Worm (Caenorhabditis elegans) whole organism, early embryonic: ENCODE measurements around the gene srg-4.

Source experiments
- B0310.2 ChIP-seq: sonication (generic microtip); optimal IDR thresholded peaks from 2 replicates; lab custom pipeline; 2016; ENCODE audit warnings: mild to moderate bottlenecking, missing genetic modification characterization, missing compliant biosample characterization
- F13C5.2 ChIP-seq: sonication (generic microtip); optimal IDR thresholded peaks from 2 replicates; lab custom pipeline; 2017; ENCODE audit warnings: mild to moderate bottlenecking, missing genetic modification characterization, inconsistent platforms, missing compliant biosample characterization
- aly-1 ChIP-seq: sonication (generic microtip); optimal IDR thresholded peaks from 2 replicates; lab custom pipeline; 2016; ENCODE audit warnings: missing genetic modification characterization, missing compliant biosample characterization
- ama-1 ChIP-seq: fragments of 150-350 bp; optimal IDR thresholded peaks from 2 replicates; lab custom pipeline; 2014
- ceh-13 ChIP-seq: fragments of 200-800 bp; sonication (Bioruptor generic); optimal IDR thresholded peaks from 2 replicates; lab custom pipeline; 2018; ENCODE audit warnings: mild to moderate bottlenecking, missing genetic modification characterization, missing compliant biosample characterization
- ceh-36 ChIP-seq: sonication (generic microtip); optimal IDR thresholded peaks from 2 replicates; lab custom pipeline; 2016; ENCODE audit warnings: missing genetic modification characterization, inconsistent platforms, missing compliant biosample characterization
- ets-7 ChIP-seq: sonication (generic microtip); optimal IDR thresholded peaks from 2 replicates; lab custom pipeline; 2016; ENCODE audit warnings: missing genotype, missing genetic modification characterization, missing compliant biosample characterization
- flt-1 ChIP-seq: fragments of 200-800 bp; sonication (Bioruptor generic); IDR thresholded peaks from 2 replicates; pipeline ENCODE4 v1.3.6; 2022; ENCODE audit warnings: missing genetic modification characterization, missing compliant biosample characterization
- hmbx-1 ChIP-seq: sonication (generic microtip); optimal IDR thresholded peaks from 2 replicates; lab custom pipeline; 2016; ENCODE audit warnings: mild to moderate bottlenecking, missing genetic modification characterization, missing compliant biosample characterization
- hmg-4 ChIP-seq: fragments of 200-800 bp; sonication (Bioruptor generic); optimal IDR thresholded peaks from 2 replicates; lab custom pipeline; 2018; ENCODE audit warnings: mild to moderate bottlenecking, missing genetic modification characterization, missing compliant biosample characterization
- hnd-1 ChIP-seq: sonication (generic microtip); optimal IDR thresholded peaks from 2 replicates; lab custom pipeline; 2016; ENCODE audit warnings: missing genetic modification characterization, missing compliant biosample characterization
- pes-1 ChIP-seq: fragments of 200-800 bp; sonication (Bioruptor generic); IDR thresholded peaks from 2 replicates; pipeline ENCODE4 v1.3.6; 2022; ENCODE audit warnings: missing genetic modification reagents, missing genetic modification characterization, missing compliant biosample characterization
- scrt-1 ChIP-seq: fragments of 200-800 bp; sonication (Bioruptor generic); IDR thresholded peaks from 2 replicates; pipeline ENCODE4 v1.3.6; 2022; ENCODE audit warnings: missing genetic modification characterization, missing compliant biosample characterization
- sea-1 ChIP-seq: fragments of 200-800 bp; sonication (Bioruptor generic); conservative IDR thresholded peaks from 2 replicates; pipeline ENCODE4 v1.3.6; 2022; ENCODE audit warnings: missing genetic modification characterization, missing compliant biosample characterization
- tbx-11 ChIP-seq: fragments of 200-800 bp; sonication (Bioruptor generic); IDR thresholded peaks from 2 replicates; pipeline ENCODE4 v1.3.6; 2022; ENCODE audit warnings: missing genetic modification characterization, missing compliant biosample characterization
- tbx-37 ChIP-seq: fragments of 200-800 bp; sonication (Bioruptor generic); conservative IDR thresholded peaks from 2 replicates; pipeline ENCODE4 v1.3.6; 2022; ENCODE audit warnings: missing genetic modification reagents, missing genetic modification characterization, missing compliant biosample characterization
- tra-4 ChIP-seq: sonication (generic microtip); optimal IDR thresholded peaks from 2 replicates; lab custom pipeline; 2017; ENCODE audit warnings: missing genetic modification characterization, missing compliant biosample characterization

The srg-4 gene

DNA sequence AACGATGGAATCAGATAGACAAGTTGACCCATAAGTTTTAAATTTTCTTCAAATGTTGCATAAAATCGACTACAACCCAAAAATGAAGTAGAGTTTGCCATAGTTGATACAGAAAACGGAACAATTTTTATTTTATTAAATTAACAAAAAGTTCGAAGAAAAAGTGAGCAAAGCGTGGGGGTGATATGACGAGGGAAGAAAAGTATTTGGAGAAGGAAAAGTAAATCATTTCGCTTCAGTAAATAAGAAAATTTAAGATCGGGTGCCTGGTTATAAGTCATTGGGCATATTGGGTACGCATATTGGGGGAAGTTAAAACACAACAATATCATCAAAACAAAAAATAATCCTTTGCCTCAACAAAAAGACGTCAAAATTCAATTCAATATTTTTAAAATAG is 4.0 kb upstream of the srg-4 start, which contains the start of gene srg-6:
srg-6 (minus strand) TSS at position 101 of the 400 bp plus-strand sequence.
- no peak for TF ChIP-seq B0310.2
- TF ChIP-seq tbx-11 (GFP tag; lab: Robert Waterston, UW): no peak
- TF ChIP-seq scrt-1 (GFP tag; lab: Robert Waterston, UW): no peak
- TF ChIP-seq hnd-1 (tag; lab: Kevin White, UChicago): no peak
- no peak for TF ChIP-seq tra-4 (tag; lab: Kevin White, UChicago)

DNA sequence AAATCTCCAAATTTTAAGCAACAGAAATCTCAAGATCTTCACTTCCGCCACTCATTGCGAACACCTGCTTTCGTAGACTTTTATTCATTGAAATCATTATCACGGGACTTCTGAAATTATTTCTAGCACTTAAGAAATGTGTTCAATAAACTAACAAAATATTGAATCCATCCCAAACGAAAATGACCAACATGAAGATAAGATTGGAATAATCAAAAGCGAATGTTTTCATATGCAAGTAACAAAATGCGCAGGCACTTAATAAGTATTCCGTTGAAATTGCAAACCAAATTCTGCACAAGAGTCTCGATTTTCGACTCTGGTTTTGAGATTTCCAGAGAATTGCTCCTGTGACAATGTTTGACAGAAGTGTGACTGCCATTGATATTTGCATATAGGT is 2.6 kb upstream of the srg-4 start, which contains the start of gene srg-5:
srg-5 (minus strand) TSS at position 101 of the 400 bp plus-strand sequence.
- TF ChIP-seq ama-1 (lab: Kevin White, UChicago): no peak
- no peak for TF ChIP-seq flt-1
- no peak for TF ChIP-seq B0310.2
- TF ChIP-seq sea-1 (GFP tag; lab: Robert Waterston, UW): no peak
- no peak for TF ChIP-seq hmbx-1 (tag; lab: Kevin White, UChicago)
- no peak for TF ChIP-seq tra-4 (tag; lab: Kevin White, UChicago)
- no peak for TF ChIP-seq scrt-1 (GFP tag; lab: Robert Waterston, UW)
- TF ChIP-seq hnd-1 (tag; lab: Kevin White, UChicago): no peak
- TF ChIP-seq tbx-37 (GFP tag; lab: Robert Waterston, UW): no peak
- no peak for TF ChIP-seq hmg-4 (GFP tag; lab: Kevin White, UChicago)
- no peak for TF ChIP-seq F13C5.2 (tag; lab: Kevin White, UChicago)
- no peak for TF ChIP-seq aly-1

DNA sequence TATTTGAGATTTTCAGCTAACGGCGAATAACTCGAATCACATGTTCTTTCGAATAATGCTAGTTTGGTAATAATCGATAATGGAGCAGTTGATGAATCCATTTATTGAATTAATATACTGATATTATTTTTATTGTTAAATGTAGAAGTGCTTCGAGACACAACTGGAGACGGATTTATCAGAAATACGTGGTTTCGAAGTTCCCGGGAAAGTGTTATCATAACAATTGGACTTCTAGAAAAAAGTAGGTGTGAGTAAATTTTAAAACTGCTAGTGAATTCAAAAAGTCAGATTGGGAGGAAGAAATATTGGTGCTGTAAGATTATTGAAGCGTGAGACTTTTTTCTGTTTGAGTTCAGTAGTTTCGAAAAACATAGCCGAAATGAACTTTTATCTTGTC is 1.8 kb downstream of the srg-4 start, which contains the start of gene srg-2:
srg-2 (minus strand) TSS at position 101 of the 400 bp plus-strand sequence.
- TF ChIP-seq sea-1 (GFP tag; lab: Robert Waterston, UW) (no peak), hmg-4 (GFP tag; lab: Kevin White, UChicago) (no peak), ceh-13 (GFP tag; lab: Kevin White, UChicago) (no peak), scrt-1 (GFP tag; lab: Robert Waterston, UW) (no peak), tbx-11 (GFP tag; lab: Robert Waterston, UW) (no peak), B0310.2 (no peak), ets-7 (tag; lab: Kevin White, UChicago) (no peak), ama-1 (lab: Kevin White, UChicago) (no peak)

DNA sequence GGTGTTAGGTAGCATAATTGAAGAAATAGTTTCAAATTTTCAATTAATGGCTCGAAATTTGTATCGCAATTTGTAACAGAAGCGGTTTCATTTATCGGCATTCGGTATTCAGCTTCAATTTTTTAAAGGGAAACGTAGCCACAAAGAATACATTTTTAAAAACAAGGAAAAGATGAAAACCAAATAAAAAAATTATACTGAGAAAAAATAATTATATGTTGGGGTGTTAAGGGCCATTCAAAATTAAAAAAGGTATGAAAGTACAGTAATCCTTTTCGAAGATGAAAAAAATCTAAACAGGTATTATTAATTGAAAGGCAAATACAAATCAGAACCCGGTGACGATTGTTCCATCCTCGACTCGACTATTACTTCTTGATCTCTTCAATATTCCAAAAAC is 3.6 kb downstream of the srg-4 start, which contains the start of gene srg-1:
srg-1 (minus strand) TSS at position 101 of the 400 bp plus-strand sequence.
- no peak for TF ChIP-seq tbx-11 (GFP tag; lab: Robert Waterston, UW)
- TF ChIP-seq aly-1: no peak
- TF ChIP-seq ceh-13 (GFP tag; lab: Kevin White, UChicago): no peak
- TF ChIP-seq ceh-36 (tag; lab: Kevin White, UChicago): no peak
- no peak for TF ChIP-seq F13C5.2 (tag; lab: Kevin White, UChicago)
- TF ChIP-seq tbx-37 (GFP tag; lab: Robert Waterston, UW): no peak
- TF ChIP-seq hnd-1 (tag; lab: Kevin White, UChicago): no peak
- TF ChIP-seq ets-7 (tag; lab: Kevin White, UChicago): no peak
- no peak for TF ChIP-seq flt-1
- TF ChIP-seq scrt-1 (GFP tag; lab: Robert Waterston, UW): no peak
- no peak for TF ChIP-seq B0310.2
- no peak for TF ChIP-seq pes-1
- no peak for TF ChIP-seq ama-1 (lab: Kevin White, UChicago)
- no peak for TF ChIP-seq tra-4 (tag; lab: Kevin White, UChicago)
- no peak for TF ChIP-seq sea-1 (GFP tag; lab: Robert Waterston, UW)
- TF ChIP-seq hmg-4 (GFP tag; lab: Kevin White, UChicago): no peak
- no peak for TF ChIP-seq hmbx-1 (tag; lab: Kevin White, UChicago)

DNA sequence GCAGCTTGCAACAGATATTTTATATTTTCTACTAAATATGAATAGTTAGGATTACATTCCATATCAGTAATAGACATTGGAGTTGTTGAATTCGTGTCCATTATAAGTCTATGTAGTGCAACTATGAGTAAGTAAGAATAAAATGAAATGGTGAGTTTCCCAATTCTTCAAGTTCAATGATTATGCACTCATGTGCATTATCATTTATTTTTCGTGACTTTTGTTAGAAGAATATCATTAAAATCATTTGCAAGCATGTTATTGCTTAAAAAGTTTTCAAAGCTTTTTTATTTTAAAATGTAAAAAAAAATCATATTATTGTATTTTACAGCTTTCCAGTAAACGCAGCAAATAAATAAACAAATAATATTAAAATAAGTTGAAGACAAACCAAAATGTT is 5.2 kb downstream of the srg-4 start, which contains the start of gene srg-9:
srg-9 (minus strand) TSS at position 101 of the 400 bp plus-strand sequence.
- no peak for TF ChIP-seq ceh-13 (GFP tag; lab: Kevin White, UChicago)
- TF ChIP-seq sea-1 (GFP tag; lab: Robert Waterston, UW): no peak
- TF ChIP-seq tra-4 (tag; lab: Kevin White, UChicago): no peak
- no peak for TF ChIP-seq tbx-37 (GFP tag; lab: Robert Waterston, UW)
- TF ChIP-seq hmbx-1 (tag; lab: Kevin White, UChicago): no peak
- TF ChIP-seq aly-1: no peak
- TF ChIP-seq hmg-4 (GFP tag; lab: Kevin White, UChicago): no peak
- TF ChIP-seq F13C5.2 (tag; lab: Kevin White, UChicago): no peak

DNA sequence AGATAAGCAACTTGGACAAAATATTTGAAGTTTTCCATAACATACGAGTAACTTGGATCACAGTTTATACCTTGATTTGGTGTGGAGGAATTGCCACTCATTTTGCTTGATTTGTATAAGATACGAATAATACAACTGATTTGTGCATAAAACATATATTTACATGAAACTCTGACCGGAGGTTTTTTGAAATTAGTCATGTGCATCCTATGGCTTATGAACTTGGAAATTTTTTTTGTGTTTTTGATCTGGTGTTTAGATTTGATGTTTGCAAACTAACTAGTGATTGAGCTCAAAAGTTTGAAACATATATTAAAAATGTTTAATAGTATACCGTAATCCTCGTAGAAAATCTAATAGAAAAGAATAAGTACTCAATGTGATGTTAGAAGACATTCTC is 7.1 kb downstream of the srg-4 start, which contains the start of gene srg-8:
srg-8 (minus strand) TSS at position 101 of the 400 bp plus-strand sequence.
- TF ChIP-seq ets-7 (tag; lab: Kevin White, UChicago): no peak

DNA sequence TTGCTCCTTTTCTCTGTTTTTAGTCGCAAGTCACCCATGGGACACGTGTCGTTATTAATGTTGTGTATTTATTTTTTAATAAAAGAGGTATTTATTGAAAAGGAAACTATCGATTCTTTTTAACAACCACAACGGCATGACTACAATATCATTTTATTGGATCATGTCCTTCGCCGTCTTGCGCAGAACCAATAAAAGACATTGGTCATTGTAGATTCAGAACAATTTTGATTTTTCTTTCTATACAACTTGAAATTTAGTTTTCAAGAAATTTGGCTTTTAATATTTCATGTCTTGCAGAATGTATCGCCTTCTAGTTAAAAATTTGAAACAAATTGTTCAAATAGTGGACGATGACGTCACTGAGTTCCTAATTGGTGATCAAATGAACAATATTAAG is 10.4 kb downstream of the srg-4 start, which contains the start of gene amdh-1:
amdh-1 (plus strand) TSS at position 301 of the 400 bp plus-strand sequence.
- TF ChIP-seq aly-1: no peak
- TF ChIP-seq ets-7 (tag; lab: Kevin White, UChicago): no peak
- no peak for TF ChIP-seq scrt-1 (GFP tag; lab: Robert Waterston, UW)
- no peak for TF ChIP-seq tbx-11 (GFP tag; lab: Robert Waterston, UW)
- TF ChIP-seq tra-4 (tag; lab: Kevin White, UChicago): no peak
- no peak for TF ChIP-seq hnd-1 (tag; lab: Kevin White, UChicago)
- no peak for TF ChIP-seq ceh-36 (tag; lab: Kevin White, UChicago)
- no peak for TF ChIP-seq sea-1 (GFP tag; lab: Robert Waterston, UW)
- TF ChIP-seq ceh-13 (GFP tag; lab: Kevin White, UChicago): no peak
- TF ChIP-seq B0310.2: no peak
- no peak for TF ChIP-seq hmg-4 (GFP tag; lab: Kevin White, UChicago)
- no peak for TF ChIP-seq flt-1
- no peak for TF ChIP-seq F13C5.2 (tag; lab: Kevin White, UChicago)
- no peak for TF ChIP-seq hmbx-1 (tag; lab: Kevin White, UChicago)
